Worm (Caenorhabditis elegans): ENCODE measurements around the gene dyrb-1.

Gene dyrb-1

DNA sequence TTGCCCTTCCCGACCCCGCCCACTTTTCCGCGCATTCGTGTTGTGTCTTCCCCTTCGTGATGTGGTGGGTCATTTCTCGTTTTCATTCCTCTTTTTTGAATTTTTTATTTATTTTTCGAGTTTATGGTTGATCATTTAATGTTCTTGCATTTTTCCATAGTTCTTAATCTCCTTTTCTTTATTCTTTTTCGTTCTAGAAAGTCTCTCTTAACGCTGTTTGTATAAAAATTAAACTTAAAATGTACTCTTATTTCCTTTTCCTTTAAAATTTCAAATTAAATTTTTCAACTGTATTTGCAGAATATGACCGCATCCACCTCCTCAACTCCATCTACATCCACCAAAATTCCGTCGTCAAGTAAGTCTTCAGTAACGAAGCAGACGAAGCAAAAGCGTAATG is 20.6 kb downstream of the dyrb-1 start, which contains the start of gene hlh-3:
Gene hlh-3, plus strand, starts transcription at position 301 of the 400 bp plus-strand sequence.
- no peak for TF ChIP-seq madf-3 (GFP tag; IDR thresholded peaks at IDR 0.05)
- TF ChIP-seq somi-1 (GFP tag; optimal IDR thresholded peaks at IDR 0.05), result no peak
- TF ChIP-seq F10E7.11 (tag; optimal IDR thresholded peaks at IDR 0.05), result no peak
- TF ChIP-seq ztf-18 (tag; optimal IDR thresholded peaks at IDR 0.05), result no peak
- TF ChIP-seq mcd-1 (GFP tag; IDR thresholded peaks at IDR 0.05), result no peak
- TF ChIP-seq die-1 (tag; optimal IDR thresholded peaks at IDR 0.05), result no peak
- no peak for TF ChIP-seq snpc-4 (GFP tag; optimal IDR thresholded peaks at IDR 0.05)
- no peak for TF ChIP-seq snpc-4 (tag; optimal IDR thresholded peaks at IDR 0.05)
- no peak for TF ChIP-seq chd-7 (tag; optimal IDR thresholded peaks at IDR 0.05)
- no peak for TF ChIP-seq hlh-26 (GFP tag; conservative IDR thresholded peaks at IDR 0.05)
- no peak for TF ChIP-seq nfyb-1 (GFP tag; IDR thresholded peaks at IDR 0.05)
- no peak for TF ChIP-seq snpc-1.3 (tag; optimal IDR thresholded peaks at IDR 0.05; ENCODE audit: insufficient read depth)
- no peak for TF ChIP-seq ztf-6 (GFP tag; IDR thresholded peaks at IDR 0.05)
- no peak for TF ChIP-seq aptf-3 (GFP tag; IDR thresholded peaks at IDR 0.05)
- TF ChIP-seq F52B5.7 (tag; optimal IDR thresholded peaks at IDR 0.05), result no peak
- no peak for TF ChIP-seq F49E8.2 (tag; optimal IDR thresholded peaks at IDR 0.05; ENCODE audit: insufficient read depth)
- TF ChIP-seq mel-28 (tag; optimal IDR thresholded peaks at IDR 0.05; ENCODE audit: borderline replicate concordance), result no peak

DNA sequence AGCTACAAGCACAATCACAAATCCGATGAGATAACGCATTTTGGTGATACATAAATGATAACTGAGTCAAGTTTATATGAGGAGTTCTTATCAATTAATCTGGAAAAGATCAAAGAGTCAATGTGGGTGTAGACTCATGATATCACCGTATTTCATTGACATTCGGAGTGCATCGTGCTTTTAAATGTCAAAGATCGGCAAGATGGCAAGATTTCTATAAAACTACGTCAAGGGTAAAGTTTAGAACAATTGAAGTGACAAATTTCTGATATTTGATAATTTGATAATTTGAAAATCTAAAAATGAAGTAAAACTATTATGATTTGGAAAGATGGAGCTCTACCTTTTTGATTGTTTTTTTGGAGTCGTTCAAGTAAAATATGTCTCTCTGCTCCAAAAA is 23.9 kb downstream of the dyrb-1 start, which contains the start of gene sysm-1:
Gene sysm-1, minus strand, starts transcription at position 101 of the 400 bp plus-strand sequence.
- no peak for TF ChIP-seq egl-44 (GFP tag; IDR thresholded peaks at IDR 0.05)
- TF ChIP-seq nhr-80 (tag; optimal IDR thresholded peaks at IDR 0.05), result peak; percentile 4

DNA sequence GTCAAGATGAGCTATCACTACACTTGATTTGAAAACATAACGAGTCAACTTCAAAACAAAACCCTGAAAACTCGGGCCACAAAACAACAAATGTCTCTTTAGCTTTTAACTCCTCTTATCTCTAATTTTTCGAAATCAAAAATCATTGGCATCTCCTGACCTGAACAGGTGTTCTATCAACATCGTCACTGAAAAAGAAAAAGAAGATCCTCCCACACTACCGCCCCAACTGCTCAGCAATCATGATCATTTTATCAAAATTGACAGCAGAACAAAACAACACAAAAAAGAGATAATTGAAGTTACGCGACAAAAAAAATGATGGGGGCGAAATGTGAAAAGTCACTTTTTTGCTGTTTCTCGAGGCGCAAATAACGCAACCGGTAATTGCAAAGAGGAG is 28.6 kb downstream of the dyrb-1 start:
- no peak for TF ChIP-seq K12H6.12 (tag; optimal IDR thresholded peaks at IDR 0.05)
- TF ChIP-seq mcd-1 (GFP tag; IDR thresholded peaks at IDR 0.05), result no peak
- no peak for TF ChIP-seq B0261.1 (tag; optimal IDR thresholded peaks at IDR 0.05)
- no peak for TF ChIP-seq lin-35 (GFP tag; optimal IDR thresholded peaks at IDR 0.05)
- TF ChIP-seq Y56A3A.18 (GFP tag; IDR thresholded peaks at IDR 0.05), result no peak
- TF ChIP-seq hmg-20 (GFP tag; IDR thresholded peaks at IDR 0.05), result no peak
- TF ChIP-seq lsy-27 (tag; optimal IDR thresholded peaks at IDR 0.05; ENCODE audit: borderline replicate concordance, insufficient read depth), result no peak
- no peak for TF ChIP-seq chd-7 (tag; optimal IDR thresholded peaks at IDR 0.05)

DNA sequence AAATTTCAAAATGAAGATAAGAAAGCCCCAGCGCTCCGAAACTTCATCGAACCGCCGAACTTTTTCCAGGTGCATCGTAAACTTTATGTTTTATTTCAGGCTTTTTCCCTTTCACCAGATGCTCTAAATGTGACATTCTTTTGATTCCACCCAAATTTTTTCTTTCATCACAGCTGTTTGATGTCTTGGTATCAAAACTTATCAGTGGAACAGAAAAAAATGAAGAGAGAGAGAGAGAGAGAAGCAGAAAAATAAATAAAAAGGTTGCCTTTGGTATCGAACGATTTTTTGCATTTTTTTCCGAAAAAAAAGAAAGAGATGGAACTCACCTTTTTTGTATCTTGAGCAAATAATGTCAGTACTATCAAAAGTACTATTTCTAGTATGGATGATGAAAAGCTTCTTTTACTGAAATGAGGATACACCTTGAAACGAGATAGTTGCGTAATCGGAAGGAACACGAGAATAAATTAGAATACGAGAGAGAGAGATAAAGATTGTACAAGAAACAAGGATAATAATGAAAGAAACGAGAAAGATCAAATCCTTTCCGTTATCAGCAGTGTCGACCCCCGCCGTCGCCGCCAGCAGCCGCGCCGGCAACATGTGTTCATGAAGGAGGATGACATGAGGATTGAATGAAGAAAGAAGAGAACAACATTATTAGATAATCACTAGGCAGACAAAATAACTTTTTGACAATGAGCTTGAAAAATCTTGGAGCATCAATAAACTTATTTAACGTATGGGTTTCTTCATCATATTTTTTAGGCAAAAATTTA is 30.7 kb downstream of the dyrb-1 start:
- TF ChIP-seq repo-1 (tag; optimal IDR thresholded peaks at IDR 0.05) (no peak), lin-35 (GFP tag; optimal IDR thresholded peaks at IDR 0.05) (no peak), nhr-80 (tag; optimal IDR thresholded peaks at IDR 0.05) (peak; percentile 46), F57A8.1 (GFP tag; optimal IDR thresholded peaks at IDR 0.05) (no peak), F55B11.4 (tag; optimal IDR thresholded peaks at IDR 0.05; ENCODE audit: borderline replicate concordance, insufficient read depth) (no peak)

DNA sequence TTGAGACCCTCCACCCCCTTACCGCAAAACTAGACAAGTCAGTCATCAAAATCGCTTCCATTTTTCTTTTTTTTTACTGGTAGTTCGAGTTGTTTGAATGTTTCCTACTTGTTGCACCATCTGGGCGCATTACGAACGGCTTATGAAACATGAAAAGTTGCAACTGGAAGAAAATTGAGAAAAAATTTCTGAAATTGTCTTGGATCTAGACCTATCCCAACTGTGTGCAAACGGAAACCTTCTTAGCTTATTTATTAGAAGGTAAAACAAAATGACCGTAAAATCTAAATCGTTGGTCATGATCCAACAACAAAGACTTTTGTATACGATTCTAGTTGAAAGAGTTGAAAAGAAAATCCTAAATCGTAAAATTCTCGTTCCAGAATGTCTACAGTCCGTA is 32.5 kb downstream of the dyrb-1 start:
- TF ChIP-seq zfh-2 (GFP tag; conservative IDR thresholded peaks at IDR 0.05) (no peak), C06A6.2 (GFP tag; conservative IDR thresholded peaks at IDR 0.05) (no peak), attf-6 (GFP tag; IDR thresholded peaks at IDR 0.05) (no peak), T07F8.4 (tag; optimal IDR thresholded peaks at IDR 0.05) (no peak), lin-54 (GFP tag; optimal IDR thresholded peaks at IDR 0.05) (no peak), nfya-1 (tag; optimal IDR thresholded peaks at IDR 0.05; ENCODE audit: borderline replicate concordance, insufficient read depth) (no peak), K11D2.4 (GFP tag; IDR thresholded peaks at IDR 0.05) (no peak), T26A5.8 (tag; optimal IDR thresholded peaks at IDR 0.05) (no peak)
